Fruit fly (Drosophila melanogaster) whole organism, embryonic: ENCODE data around the gene isoQC.

Experiments used
- Adf1 ChIP-seq: fragments of 200-800 bp; sonication (Bioruptor generic); IDR thresholded peaks from 2 replicates; pipeline ENCODE4 v1.3.6; 2022; ENCODE audit warnings: missing biosample characterization, missing genetic modification characterization
- Atf-2 ChIP-seq: fragments of 200-800 bp; sonication (Bioruptor generic); optimal IDR thresholded peaks from 2 replicates; lab custom pipeline; 2016; ENCODE audit warnings: missing biosample characterization, missing genetic modification characterization
- BEAF-32 ChIP-seq: fragments of 200-800 bp; sonication (Bioruptor generic); optimal IDR thresholded peaks from 3 replicates; lab custom pipeline; 2017; ENCODE audit warnings: missing biosample characterization, missing genetic modification characterization, mild to moderate bottlenecking, moderate library complexity, missing genetic modification reagents
- CG10366 ChIP-seq: fragments of 200-800 bp; sonication (Bioruptor generic); IDR thresholded peaks from 2 replicates; pipeline ENCODE4 v1.3.6; 2022; ENCODE audit warnings: missing biosample characterization, missing genetic modification characterization
- CG10543 ChIP-seq: fragments of 200-800 bp; sonication (Bioruptor generic); optimal IDR thresholded peaks from 3 replicates; lab custom pipeline; 2017; ENCODE audit warnings: missing biosample characterization, mild to moderate bottlenecking, missing genetic modification characterization, moderate library complexity
- CG11247 ChIP-seq: fragments of 200-800 bp; sonication (Bioruptor generic); IDR thresholded peaks from 2 replicates; pipeline ENCODE4 v1.3.6; 2022; ENCODE audit warnings: missing biosample characterization, missing genetic modification characterization
- CG12155 ChIP-seq: fragments of 200-800 bp; sonication (Bioruptor generic); optimal IDR thresholded peaks from 3 replicates; lab custom pipeline; 2016; ENCODE audit warnings: missing biosample characterization, missing genetic modification characterization
- CG12219 ChIP-seq: fragments of 200-800 bp; sonication (Bioruptor generic); optimal IDR thresholded peaks from 3 replicates; lab custom pipeline; 2018; ENCODE audit warnings: missing biosample characterization, mild to moderate bottlenecking, missing genetic modification characterization
- CG12769 ChIP-seq: fragments of 200-800 bp; sonication (Bioruptor generic); optimal IDR thresholded peaks from 2 replicates; lab custom pipeline; 2019; ENCODE audit warnings: missing biosample characterization, mild to moderate bottlenecking, missing genetic modification characterization, moderate library complexity
- CG14710 ChIP-seq: fragments of 200-800 bp; sonication (Bioruptor generic); optimal IDR thresholded peaks from 3 replicates; lab custom pipeline; 2019; ENCODE audit warnings: missing biosample characterization, mild to moderate bottlenecking, missing genetic modification characterization, moderate library complexity
- CG16863 ChIP-seq: fragments of 200-800 bp; sonication (Bioruptor generic); optimal IDR thresholded peaks from 3 replicates; lab custom pipeline; 2016; ENCODE audit warnings: missing biosample characterization, missing genetic modification characterization
- CG17829 ChIP-seq: fragments of 200-800 bp; optimal IDR thresholded peaks from 2 replicates; lab custom pipeline; 2019; ENCODE audit warnings: missing biosample characterization, mild to moderate bottlenecking, missing genetic modification characterization, moderate library complexity
- CG3847 ChIP-seq: fragments of 200-800 bp; sonication (Bioruptor generic); IDR thresholded peaks from 2 replicates; pipeline ENCODE4 v1.3.6; 2022; ENCODE audit warnings: missing biosample characterization, missing genetic modification characterization
- CG42726 ChIP-seq: fragments of 200-800 bp; sonication (Bioruptor generic); IDR thresholded peaks from 2 replicates; pipeline ENCODE4 v1.3.6; 2022; ENCODE audit warnings: missing biosample characterization, missing genetic modification characterization; ENCODE audit not compliant: partially characterized antibody
- CG4328 ChIP-seq: fragments of 200-800 bp; sonication (Bioruptor generic); optimal IDR thresholded peaks from 3 replicates; lab custom pipeline; 2017; ENCODE audit warnings: missing biosample characterization, missing genetic modification reagents, missing genetic modification characterization
- CG4820 ChIP-seq: fragments of 200-800 bp; sonication (Bioruptor generic); optimal IDR thresholded peaks from 3 replicates; lab custom pipeline; 2016; ENCODE audit warnings: missing biosample characterization, missing genetic modification characterization
- CG7372 ChIP-seq: fragments of 200-800 bp; sonication (Bioruptor generic); IDR thresholded peaks from 2 replicates; pipeline ENCODE4 v1.3.6; 2022; ENCODE audit warnings: missing biosample characterization, missing genetic modification characterization
- CG7786 ChIP-seq: fragments of 200-800 bp; sonication (Bioruptor generic); optimal IDR thresholded peaks from 2 replicates; lab custom pipeline; 2016; ENCODE audit warnings: missing biosample characterization, missing genetic modification characterization
- Dp ChIP-seq: fragments of 200-800 bp; sonication (Bioruptor generic); optimal IDR thresholded peaks from 2 replicates; lab custom pipeline; 2018; ENCODE audit warnings: missing biosample characterization, mild to moderate bottlenecking, missing genetic modification characterization, moderate library complexity
- Dref ChIP-seq: fragments of 200-800 bp; sonication (Bioruptor generic); IDR thresholded peaks from 2 replicates; pipeline ENCODE4 v1.3.6; 2022; ENCODE audit warnings: missing biosample characterization, missing genetic modification characterization
- Elba2 ChIP-seq: fragments of 200-800 bp; sonication (Bioruptor generic); optimal IDR thresholded peaks from 3 replicates; lab custom pipeline; 2016; ENCODE audit warnings: missing biosample characterization, missing genetic modification characterization
- Ets97D ChIP-seq: fragments of 200-800 bp; sonication (Bioruptor generic); optimal IDR thresholded peaks from 3 replicates; lab custom pipeline; 2016; ENCODE audit warnings: missing biosample characterization, missing genetic modification characterization
- Hr51 ChIP-seq, 2 experiments: fragments of 200-800 bp; sonication (Bioruptor generic); optimal IDR thresholded peaks; 2 replicates in 1 of 2; 3 replicates in 1 of 2; lab custom pipeline; 2016 to 2018; ENCODE audit warnings: missing biosample characterization in 2 of 2, missing genetic modification characterization in 2 of 2, mild to moderate bottlenecking in 1 of 2, moderate library complexity in 1 of 2
- Jarid2 ChIP-seq: fragments of 200-800 bp; sonication (Bioruptor generic); optimal IDR thresholded peaks from 3 replicates; lab custom pipeline; 2017; ENCODE audit warnings: mild to moderate bottlenecking, missing biosample characterization, missing genetic modification reagents, missing genetic modification characterization
- Med ChIP-seq: fragments of 200-800 bp; sonication (Bioruptor generic); peaks from one replicate; lab custom pipeline; 2016; ENCODE audit warnings: missing biosample characterization, missing genetic modification characterization, mild to moderate bottlenecking, inconsistent platforms, moderate library complexity
- NK7.1 ChIP-seq: fragments of 200-800 bp; sonication (Bioruptor generic); optimal IDR thresholded peaks from 3 replicates; lab custom pipeline; 2016; ENCODE audit warnings: missing biosample characterization, missing genetic modification characterization
- Oli ChIP-seq: fragments of 200-800 bp; sonication (Bioruptor generic); optimal IDR thresholded peaks from 2 replicates; lab custom pipeline; 2018; ENCODE audit warnings: missing biosample characterization, mild to moderate bottlenecking, missing genetic modification characterization, moderate library complexity
- Ptx1 ChIP-seq: fragments of 200-800 bp; sonication (Bioruptor generic); IDR thresholded peaks from 2 replicates; pipeline ENCODE4 v1.3.6; 2022; ENCODE audit warnings: missing biosample characterization, missing genetic modification characterization
- Rfx ChIP-seq: fragments of 200-800 bp; sonication (Bioruptor generic); IDR thresholded peaks from 2 replicates; pipeline ENCODE4 v1.3.6; 2022; ENCODE audit warnings: missing biosample characterization, missing genetic modification characterization
- YL-1 ChIP-seq: fragments of 200-800 bp; sonication (Bioruptor generic); optimal IDR thresholded peaks from 3 replicates; lab custom pipeline; 2017; ENCODE audit warnings: missing biosample characterization, mild to moderate bottlenecking, missing genetic modification characterization
- bcd ChIP-seq: fragments of 200-800 bp; sonication (Bioruptor generic); optimal IDR thresholded peaks from 2 replicates; lab custom pipeline; 2017; ENCODE audit warnings: missing biosample characterization, mild to moderate bottlenecking, missing genetic modification characterization
- chinmo ChIP-seq: fragments of 200-800 bp; sonication (Bioruptor generic); IDR thresholded peaks from 4 replicates; pipeline ENCODE4 v1.3.6; 2022; ENCODE audit warnings: missing biosample characterization, missing genetic modification characterization; ENCODE audit not compliant: partially characterized antibody
- crol ChIP-seq: fragments of 200-800 bp; sonication (Bioruptor generic); IDR thresholded peaks from 2 replicates; pipeline ENCODE4 v1.3.6; 2022; ENCODE audit warnings: missing biosample characterization, missing genetic modification characterization
- cwo ChIP-seq: fragments of 200-800 bp; sonication (Bioruptor generic); optimal IDR thresholded peaks from 3 replicates; lab custom pipeline; 2017; ENCODE audit warnings: missing biosample characterization, missing genetic modification characterization, mild to moderate bottlenecking, moderate library complexity, missing genetic modification reagents
- ewg ChIP-seq: fragments of 200-800 bp; sonication (Bioruptor generic); optimal IDR thresholded peaks from 3 replicates; lab custom pipeline; 2017; ENCODE audit warnings: mild to moderate bottlenecking, missing biosample characterization, missing genetic modification reagents, missing genetic modification characterization
- fd3F ChIP-seq: fragments of 200-800 bp; sonication (Bioruptor generic); optimal IDR thresholded peaks from 2 replicates; lab custom pipeline; 2018; ENCODE audit warnings: missing biosample characterization, mild to moderate bottlenecking, missing genetic modification characterization, moderate library complexity
- gro ChIP-seq: fragments of 200-800 bp; sonication (Bioruptor generic); optimal IDR thresholded peaks from 2 replicates; lab custom pipeline; 2016; ENCODE audit warnings: missing biosample characterization, missing genetic modification characterization
- mirr ChIP-seq: fragments of 200-800 bp; sonication (Bioruptor generic); optimal IDR thresholded peaks from 3 replicates; lab custom pipeline; 2018; ENCODE audit warnings: missing biosample characterization, mild to moderate bottlenecking, missing genetic modification characterization
- nau ChIP-seq: fragments of 200-800 bp; sonication (Bioruptor generic); optimal IDR thresholded peaks from 3 replicates; lab custom pipeline; 2017; ENCODE audit warnings: missing biosample characterization, mild to moderate bottlenecking, missing genetic modification characterization, missing genetic modification reagents
- pnt ChIP-seq: fragments of 200-800 bp; sonication (Bioruptor generic); optimal IDR thresholded peaks from 3 replicates; lab custom pipeline; 2016; ENCODE audit warnings: missing biosample characterization, missing genetic modification characterization
- sd ChIP-seq: fragments of 200-800 bp; sonication (Bioruptor generic); optimal IDR thresholded peaks from 3 replicates; lab custom pipeline; 2018; ENCODE audit warnings: missing biosample characterization, mild to moderate bottlenecking, missing genetic modification characterization, moderate library complexity
- sr ChIP-seq: fragments of 200-800 bp; sonication (Bioruptor generic); IDR thresholded peaks from 3 replicates; pipeline ENCODE4 v1.3.6; 2022; ENCODE audit warnings: missing biosample characterization, missing genetic modification characterization
- trem ChIP-seq: fragments of 200-800 bp; optimal IDR thresholded peaks from 3 replicates; lab custom pipeline; 2019; ENCODE audit warnings: missing biosample characterization, mild to moderate bottlenecking, missing genetic modification characterization, moderate library complexity

The isoQC gene

DNA sequence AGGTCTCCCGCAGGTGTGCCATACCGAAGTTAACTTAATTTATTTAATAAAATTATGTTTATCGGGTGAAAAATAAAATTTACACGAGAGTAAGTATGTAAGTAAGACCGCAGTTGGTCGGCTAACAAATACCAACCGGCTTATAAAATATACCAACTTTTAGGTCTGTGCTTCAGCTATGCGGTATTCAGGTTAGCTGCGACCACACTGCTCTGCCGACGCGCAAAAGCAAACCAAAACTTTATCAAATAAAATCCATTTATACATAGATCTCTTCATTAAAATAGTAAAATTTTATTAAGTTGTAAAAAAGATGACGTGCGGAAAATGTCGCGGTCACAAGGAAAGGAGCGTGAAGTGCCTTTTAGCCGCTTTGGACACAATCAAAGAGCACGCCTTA, 38.2 kb upstream of the isoQC start, which contains the start of the genes mRpL15 and CtIP (continued):
- TF ChIP-seq ewg: peak; percentile 67
- TF ChIP-seq CG14710: peak; percentile 11
- TF ChIP-seq Ets97D (GFP tag; lab: Kevin White, UChicago): peak; percentile 38
- TF ChIP-seq Dref (GFP tag; lab: Robert Waterston, UW): peak; percentile 35; the same call in 1 of the 2 replicates
- TF ChIP-seq trem (tag; lab: Kevin White, UChicago): peak; percentile 53
- TF ChIP-seq Adf1: 0 out of 2 replicates have a peak, but pooled peaks have one; percentile 31
- TF ChIP-seq Dp (GFP tag; lab: Kevin White, UChicago): peak; percentile 62
- peak; percentile 24 for TF ChIP-seq CG17829 (tag; lab: Kevin White, UChicago)
- peak; percentile 75 for TF ChIP-seq YL-1 (GFP tag; lab: Kevin White, UChicago)

dm6 chr3L:20439772-20440171, 34.5 kb upstream of the isoQC start, which contains the start of gene Hpd:
Gene Hpd (minus strand): TSS chr3L:20439872.
- no peak for TF ChIP-seq CG16863 (GFP tag; lab: Kevin White, UChicago)
- 0 out of 4 replicates have a peak, but pooled peaks have one; percentile 8 for TF ChIP-seq chinmo (GFP tag; lab: Robert Waterston, UW)

- TF ChIP-seq Atf-2 (GFP tag; lab: Kevin White, UChicago) (no peak), crol (GFP tag; lab: Robert Waterston, UW) (peak; percentile 25; the same call in 1 of the 2 replicates), mirr (peak; percentile 53), gro (GFP tag; lab: Kevin White, UChicago) (peak; percentile 37), chinmo (GFP tag; lab: Robert Waterston, UW) (peak; percentile 30; the same call in 1 of the 4 replicates), CG11247 (GFP tag; lab: Robert Waterston, UW) (0 out of 2 replicates have a peak, but pooled peaks have one; percentile 9), sr (GFP tag; lab: Robert Waterston, UW) (peak; percentile 98), CG10543 (GFP tag; lab: Kevin White, UChicago) (peak; percentile 53), cwo (GFP tag; lab: Kevin White, UChicago) (peak; percentile 17), pnt (GFP tag; lab: Kevin White, UChicago) (no peak), nau (GFP tag; lab: Kevin White, UChicago) (peak; percentile 92), CG4328 (GFP tag; lab: Kevin White, UChicago) (peak; percentile 44), Ptx1 (GFP tag; lab: Robert Waterston, UW) (0 out of 2 replicates have a peak, but pooled peaks have one; percentile 5), Med (peak; percentile 74), fd3F (GFP tag; lab: Kevin White, UChicago) (no peak), Elba2 (GFP tag; lab: Kevin White, UChicago) (no peak), Rfx (GFP tag; lab: Robert Waterston, UW) (0 out of 2 replicates have a peak, but pooled peaks have one; percentile 5), sd (tag; lab: Kevin White, UChicago) (peak; percentile 5), CG3847 (no peak), CG12769 (tag; lab: Kevin White, UChicago) (peak; percentile 92)
- TF ChIP-seq, all 482 proteins: peak for 15
These were observed 33.3 kb upstream of the isoQC start for dm6 chr3L:20440902-20441429.

dm6 chr3L:20441632-20442469, 32.4 kb upstream of the isoQC start, which contains the start of gene CG5910:
Gene CG5910 (plus strand): TSS chr3L:20442419.
- TF ChIP-seq CG12155 (peak; percentile 79), bcd (GFP tag; lab: Kevin White, UChicago) (peak; percentile 90), CG4820 (GFP tag; lab: Kevin White, UChicago) (peak; percentile 79), Hr51 (GFP tag; optimal IDR thresholded peaks at IDR 0.05; lab: Kevin White, UChicago) (peak; percentile 39 to 92), CG7786 (peak; percentile 22), Jarid2 (peak; percentile 63), CG42726 (GFP tag; lab: Robert Waterston, UW) (no peak), CG7372 (GFP tag; lab: Robert Waterston, UW) (peak; percentile 53; the same call in 1 of the 2 replicates), Oli (tag; lab: Kevin White, UChicago) (peak; percentile 94), NK7.1 (GFP tag; lab: Kevin White, UChicago) (no peak), CG10366 (GFP tag; lab: Robert Waterston, UW) (peak; percentile 66), CG12219 (GFP tag; lab: Kevin White, UChicago) (peak; percentile 77), BEAF-32 (GFP tag; lab: Kevin White, UChicago) (no peak)
